Worm (Caenorhabditis elegans) whole organism, L4/young adult: ENCODE measurements around the gene cnt-2.

Experiments
- W03F9.2 ChIP-seq: fragments of 150-350 bp; optimal IDR thresholded peaks from 2 replicates; lab custom pipeline; 2014; ENCODE audit warnings: missing biosample characterization, missing genetic modification characterization
- dao-5 ChIP-seq: sonication (generic microtip); optimal IDR thresholded peaks from 2 replicates; lab custom pipeline; 2016; ENCODE audit warnings: missing genotype, missing genetic modification characterization, moderate library complexity, missing compliant biosample characterization
- him-1 ChIP-seq: sonication (generic microtip); optimal IDR thresholded peaks from 2 replicates; lab custom pipeline; 2016; ENCODE audit warnings: missing genotype, missing genetic modification reagents, missing genetic modification characterization, missing compliant biosample characterization

DNA sequence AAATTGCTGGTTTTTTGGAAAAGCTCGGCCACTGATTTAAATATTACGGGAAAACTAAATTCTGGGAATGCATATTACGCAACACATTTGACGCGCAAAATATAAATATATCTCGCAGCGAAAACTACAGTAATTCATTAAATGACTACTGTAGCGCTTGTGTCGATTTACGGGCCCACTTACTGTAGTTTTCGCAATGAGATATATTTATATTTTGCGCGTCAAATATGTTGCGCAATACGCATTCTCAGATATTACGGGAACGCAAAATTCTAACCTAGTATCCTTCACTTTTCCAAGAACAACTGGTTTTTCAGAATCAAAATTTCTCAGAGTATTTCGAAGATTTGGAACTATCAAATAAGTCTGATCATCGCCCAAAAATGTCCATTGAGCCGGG lies 54.9 kb downstream of the cnt-2 start:
- no peak for TF ChIP-seq him-1 (tag; lab: Kevin White, UChicago)
- no peak for TF ChIP-seq dao-5 (tag; lab: Kevin White, UChicago)
- no peak for TF ChIP-seq W03F9.2 (tag; lab: Kevin White, UChicago)
